Fruit fly (Drosophila melanogaster) whole organism, embryonic: ENCODE measurements around the gene CG7742.

Experiments
- Bgb ChIP-seq: fragments of 200-800 bp; sonication (Bioruptor generic); IDR thresholded peaks from 2 replicates; pipeline ENCODE4 v1.3.6; 2022; ENCODE audit warnings: missing biosample characterization, missing genetic modification characterization; ENCODE audit not compliant: partially characterized antibody
- BtbVII ChIP-seq: fragments of 200-800 bp; sonication (Bioruptor generic); optimal IDR thresholded peaks from 3 replicates; lab custom pipeline; 2017; ENCODE audit warnings: missing biosample characterization, mild to moderate bottlenecking, missing genetic modification characterization
- CG10267 ChIP-seq: fragments of 200-800 bp; sonication (Bioruptor generic); optimal IDR thresholded peaks from 2 replicates; lab custom pipeline; 2018; ENCODE audit warnings: missing biosample characterization, mild to moderate bottlenecking, missing genetic modification characterization, moderate library complexity
- CG13123 ChIP-seq: fragments of 200-800 bp; sonication (Bioruptor generic); optimal IDR thresholded peaks from 2 replicates; lab custom pipeline; 2016; ENCODE audit warnings: missing biosample characterization, missing genetic modification characterization
- CG16779 ChIP-seq: fragments of 200-800 bp; sonication (Bioruptor generic); IDR thresholded peaks from 2 replicates; pipeline ENCODE4 v1.3.6; 2022; ENCODE audit warnings: missing biosample characterization, missing genetic modification characterization
- CG17385 ChIP-seq: fragments of 200-800 bp; sonication (Bioruptor generic); optimal IDR thresholded peaks from 3 replicates; lab custom pipeline; 2018; ENCODE audit warnings: missing biosample characterization, mild to moderate bottlenecking, missing genetic modification characterization
- CG17912 ChIP-seq: fragments of 200-800 bp; sonication (Bioruptor generic); optimal IDR thresholded peaks from 2 replicates; lab custom pipeline; 2018; ENCODE audit warnings: missing biosample characterization, mild to moderate bottlenecking, missing genetic modification characterization
- CG2199 ChIP-seq: fragments of 200-800 bp; sonication (Bioruptor generic); IDR thresholded peaks from 3 replicates; pipeline ENCODE4 v1.3.6; 2022; ENCODE audit warnings: missing biosample characterization, missing genetic modification characterization
- CG3281 ChIP-seq: fragments of 200-800 bp; sonication (Bioruptor generic); optimal IDR thresholded peaks from 3 replicates; lab custom pipeline; 2017; ENCODE audit warnings: missing biosample characterization, mild to moderate bottlenecking, missing genetic modification characterization
- CG3838 ChIP-seq: fragments of 200-800 bp; sonication (Bioruptor generic); optimal IDR thresholded peaks from 3 replicates; lab custom pipeline; 2016; ENCODE audit warnings: missing biosample characterization, missing genetic modification characterization
- CG4328 ChIP-seq: fragments of 200-800 bp; sonication (Bioruptor generic); optimal IDR thresholded peaks from 3 replicates; lab custom pipeline; 2017; ENCODE audit warnings: missing biosample characterization, missing genetic modification reagents, missing genetic modification characterization
- CG5953 ChIP-seq: fragments of 200-800 bp; sonication (Bioruptor generic); IDR thresholded peaks from 2 replicates; pipeline ENCODE4 v1.3.6; 2022; ENCODE audit warnings: missing biosample characterization, missing genetic modification characterization
- CG6683 ChIP-seq: fragments of 200-800 bp; sonication (Bioruptor generic); optimal IDR thresholded peaks from 2 replicates; lab custom pipeline; 2017; ENCODE audit warnings: missing biosample characterization, mild to moderate bottlenecking, missing genetic modification characterization, missing genetic modification reagents
- CG7839 ChIP-seq: fragments of 200-800 bp; sonication (Bioruptor generic); optimal IDR thresholded peaks from 3 replicates; lab custom pipeline; 2018; ENCODE audit warnings: missing biosample characterization, mild to moderate bottlenecking, missing genetic modification characterization, moderate library complexity
- CG9876 ChIP-seq: fragments of 200-800 bp; sonication (Bioruptor generic); optimal IDR thresholded peaks from 2 replicates; lab custom pipeline; 2016; ENCODE audit warnings: missing biosample characterization, missing genetic modification characterization
- D19A ChIP-seq: fragments of 200-800 bp; optimal IDR thresholded peaks from 3 replicates; lab custom pipeline; 2019; ENCODE audit warnings: missing biosample characterization, mild to moderate bottlenecking, missing genetic modification characterization, moderate library complexity
- Dip2 ChIP-seq: fragments of 200-800 bp; sonication (Bioruptor generic); IDR thresholded peaks from 2 replicates; pipeline ENCODE4 v1.3.6; 2022; ENCODE audit warnings: missing biosample characterization, missing genetic modification characterization
- HHEX ChIP-seq: fragments of 200-800 bp; sonication (Bioruptor generic); optimal IDR thresholded peaks from 3 replicates; lab custom pipeline; 2017; ENCODE audit warnings: missing biosample characterization, mild to moderate bottlenecking, missing genetic modification characterization, missing genetic modification reagents
- HmgD ChIP-seq: fragments of 200-800 bp; sonication (Bioruptor generic); optimal IDR thresholded peaks from 3 replicates; lab custom pipeline; 2016; ENCODE audit warnings: missing biosample characterization, missing genetic modification characterization
- Max ChIP-seq: fragments of 200-800 bp; sonication (Bioruptor generic); optimal IDR thresholded peaks from 2 replicates; lab custom pipeline; 2016; ENCODE audit warnings: missing biosample characterization, mild to moderate bottlenecking, missing genetic modification characterization
- Pdp1 ChIP-seq, 2 experiments: fragments of 200-800 bp; sonication (Bioruptor generic); optimal IDR thresholded peaks; 3 replicates each; lab custom pipeline; 2016; ENCODE audit warnings: missing biosample characterization in 2 of 2, missing genetic modification characterization in 2 of 2, mild to moderate bottlenecking in 1 of 2, moderate library complexity in 1 of 2
- Ptx1 ChIP-seq: fragments of 200-800 bp; sonication (Bioruptor generic); IDR thresholded peaks from 2 replicates; pipeline ENCODE4 v1.3.6; 2022; ENCODE audit warnings: missing biosample characterization, missing genetic modification characterization
- Rfx ChIP-seq: fragments of 200-800 bp; sonication (Bioruptor generic); IDR thresholded peaks from 2 replicates; pipeline ENCODE4 v1.3.6; 2022; ENCODE audit warnings: missing biosample characterization, missing genetic modification characterization
- Sox100B ChIP-seq: fragments of 200-800 bp; sonication (Bioruptor generic); optimal IDR thresholded peaks from 3 replicates; lab custom pipeline; 2018; ENCODE audit warnings: missing biosample characterization, mild to moderate bottlenecking, missing genetic modification characterization
- Ssrp ChIP-seq: fragments of 200-800 bp; sonication (Bioruptor generic); optimal IDR thresholded peaks from 2 replicates; lab custom pipeline; 2018; ENCODE audit warnings: missing biosample characterization, mild to moderate bottlenecking, missing genetic modification characterization, moderate library complexity
- ab ChIP-seq: fragments of 200-800 bp; sonication (Bioruptor generic); optimal IDR thresholded peaks from 2 replicates; lab custom pipeline; 2016; ENCODE audit warnings: missing biosample characterization, missing genetic modification characterization
- bigmax ChIP-seq: fragments of 200-800 bp; sonication (Bioruptor generic); optimal IDR thresholded peaks from 2 replicates; lab custom pipeline; 2018; ENCODE audit warnings: missing biosample characterization, mild to moderate bottlenecking, missing genetic modification characterization
- dm ChIP-seq: fragments of 200-800 bp; sonication (Bioruptor generic); optimal IDR thresholded peaks from 3 replicates; lab custom pipeline; 2016; ENCODE audit warnings: missing biosample characterization, missing genetic modification characterization
- eve ChIP-seq, 2 experiments: fragments of >200 bp; optimal IDR thresholded peaks; 2 replicates each; lab custom pipeline; 2017; ENCODE audit warnings: missing biosample characterization in 2 of 2, missing genetic modification characterization in 2 of 2
- ftz-f1 ChIP-seq: fragments of 200-800 bp; sonication (Bioruptor generic); optimal IDR thresholded peaks from 2 replicates; lab custom pipeline; 2016; ENCODE audit warnings: missing biosample characterization, missing genetic modification characterization
- fu2 ChIP-seq: fragments of 200-800 bp; sonication (Bioruptor generic); optimal IDR thresholded peaks from 2 replicates; lab custom pipeline; 2016; ENCODE audit warnings: missing biosample characterization, missing genetic modification characterization
- gcm2 ChIP-seq: fragments of 200-800 bp; sonication (Bioruptor generic); optimal IDR thresholded peaks from 2 replicates; lab custom pipeline; 2016; ENCODE audit warnings: missing biosample characterization, missing genetic modification characterization
- gem ChIP-seq: fragments of 200-800 bp; sonication (Bioruptor generic); optimal IDR thresholded peaks from 2 replicates; lab custom pipeline; 2019; ENCODE audit warnings: missing biosample characterization, mild to moderate bottlenecking, missing genetic modification characterization, moderate library complexity
- ham ChIP-seq: fragments of 200-800 bp; sonication (Bioruptor generic); IDR thresholded peaks from 2 replicates; pipeline ENCODE4 v1.3.6; 2022; ENCODE audit warnings: missing biosample characterization, missing genetic modification characterization
- jigr1 ChIP-seq: fragments of 200-800 bp; sonication (Bioruptor generic); IDR thresholded peaks from 3 replicates; pipeline ENCODE4 v1.3.6; 2022; ENCODE audit warnings: missing biosample characterization, missing genetic modification characterization
- jing ChIP-seq: fragments of 200-800 bp; sonication (Bioruptor generic); optimal IDR thresholded peaks from 2 replicates; lab custom pipeline; 2018; ENCODE audit warnings: missing biosample characterization, mild to moderate bottlenecking, missing genetic modification characterization
- lola ChIP-seq, 3 experiments: fragments of >200 bp in 2 of 3; fragments of 200-800 bp in 1 of 3; sonication (Bioruptor generic) in 1 of 3; optimal IDR thresholded peaks; 2 replicates each; lab custom pipeline; 2017 to 2019; ENCODE audit warnings: missing biosample characterization in 3 of 3, missing genetic modification characterization in 3 of 3, mild to moderate bottlenecking in 1 of 3, moderate library complexity in 1 of 3
- maf-S ChIP-seq: fragments of 200-800 bp; sonication (Bioruptor generic); optimal IDR thresholded peaks from 2 replicates; lab custom pipeline; 2016; ENCODE audit warnings: missing biosample characterization, missing genetic modification characterization
- p53 ChIP-seq: fragments of 200-800 bp; sonication (Bioruptor generic); optimal IDR thresholded peaks from 2 replicates; lab custom pipeline; 2016; ENCODE audit warnings: missing biosample characterization, missing genetic modification characterization
- pfk ChIP-seq: fragments of 200-800 bp; sonication (Bioruptor generic); optimal IDR thresholded peaks from 2 replicates; lab custom pipeline; 2018; ENCODE audit warnings: missing biosample characterization, mild to moderate bottlenecking, missing genetic modification characterization, moderate library complexity
- row ChIP-seq: fragments of 200-800 bp; sonication (Bioruptor generic); IDR thresholded peaks from 3 replicates; pipeline ENCODE4 v1.3.6; 2022; ENCODE audit warnings: missing biosample characterization, missing genetic modification characterization
- schlank ChIP-seq: fragments of 200-800 bp; sonication (Bioruptor generic); optimal IDR thresholded peaks from 2 replicates; lab custom pipeline; 2018; ENCODE audit warnings: missing biosample characterization, mild to moderate bottlenecking, missing genetic modification characterization
- sens-2 ChIP-seq: fragments of 200-800 bp; sonication (Bioruptor generic); IDR thresholded peaks from 2 replicates; pipeline ENCODE4 v1.3.6; 2022; ENCODE audit warnings: missing biosample characterization, missing genetic modification characterization
- sim ChIP-seq: fragments of 200-800 bp; sonication (Bioruptor generic); IDR thresholded peaks from 2 replicates; pipeline ENCODE4 v1.3.6; 2022; ENCODE audit warnings: missing biosample characterization, missing genetic modification characterization
- tio ChIP-seq: fragments of 200-800 bp; sonication (Bioruptor generic); optimal IDR thresholded peaks from 2 replicates; lab custom pipeline; 2017; ENCODE audit warnings: missing biosample characterization, missing genetic modification characterization, inconsistent platforms
- trem ChIP-seq: fragments of 200-800 bp; optimal IDR thresholded peaks from 3 replicates; lab custom pipeline; 2019; ENCODE audit warnings: missing biosample characterization, mild to moderate bottlenecking, missing genetic modification characterization, moderate library complexity
- tup ChIP-seq: fragments of 200-800 bp; sonication (Bioruptor generic); optimal IDR thresholded peaks from 2 replicates; lab custom pipeline; 2016; ENCODE audit warnings: missing biosample characterization, mild to moderate bottlenecking, missing genetic modification characterization, moderate library complexity
- vvl ChIP-seq: fragments of 200-800 bp; sonication (Bioruptor generic); IDR thresholded peaks from 2 replicates; pipeline ENCODE4 v1.3.6; 2022; ENCODE audit warnings: missing biosample characterization, missing genetic modification characterization
- z ChIP-seq: fragments of 200-800 bp; sonication (Bioruptor generic); IDR thresholded peaks from 3 replicates; pipeline ENCODE4 v1.3.6; 2022; ENCODE audit warnings: missing biosample characterization, missing genetic modification characterization
- zen ChIP-seq: fragments of 200-800 bp; sonication (Bioruptor generic); optimal IDR thresholded peaks from 3 replicates; lab custom pipeline; 2018; ENCODE audit warnings: missing biosample characterization, mild to moderate bottlenecking, missing genetic modification characterization, moderate library complexity
- zf30C ChIP-seq: fragments of 200-800 bp; sonication (Bioruptor generic); optimal IDR thresholded peaks from 3 replicates; lab custom pipeline; 2018; ENCODE audit warnings: missing biosample characterization, mild to moderate bottlenecking, missing genetic modification characterization

The CG7742 gene

dm6 chr2L:5245363-5245892 is 30.5 kb upstream of the CG7742 start (continued):
- no peak for TF ChIP-seq ftz-f1 (GFP tag; lab: Kevin White, UChicago)
- TF ChIP-seq Sox100B (GFP tag; lab: Kevin White, UChicago), result no peak
- no peak for TF ChIP-seq CG3838 (GFP tag; lab: Kevin White, UChicago)
- no peak for TF ChIP-seq bigmax (GFP tag; lab: Kevin White, UChicago)
- TF ChIP-seq fu2 (GFP tag; lab: Kevin White, UChicago), result no peak
- peak in 1 of 3 experiments; percentile 58 for TF ChIP-seq lola (GFP tag; optimal IDR thresholded peaks at IDR 0.05; lab: Kevin White, UChicago)
- peak; percentile 58 for TF ChIP-seq row (GFP tag; lab: Robert Waterston, UW)
- no peak for TF ChIP-seq gcm2 (GFP tag; lab: Kevin White, UChicago)
- TF ChIP-seq z (GFP tag; lab: Robert Waterston, UW), result no peak
- no peak for TF ChIP-seq jigr1 (GFP tag; lab: Robert Waterston, UW)
- TF ChIP-seq zf30C (GFP tag; lab: Kevin White, UChicago), result peak; percentile 80
- no peak for TF ChIP-seq maf-S (GFP tag; lab: Kevin White, UChicago)
- TF ChIP-seq CG3281, result no peak
- TF ChIP-seq sim (GFP tag; lab: Robert Waterston, UW), result no peak
- no peak for TF ChIP-seq tup (GFP tag; lab: Kevin White, UChicago)
- peak; percentile 64 for TF ChIP-seq gem
- TF ChIP-seq BtbVII (GFP tag; lab: Kevin White, UChicago), result no peak
- peak; percentile 36; the same call in 1 of the 2 replicates for TF ChIP-seq Ptx1 (GFP tag; lab: Robert Waterston, UW)
- no peak for TF ChIP-seq CG13123 (GFP tag; lab: Kevin White, UChicago)
- no peak for TF ChIP-seq CG5953 (GFP tag; lab: Robert Waterston, UW)
- no peak for TF ChIP-seq zen
- TF ChIP-seq schlank (tag; lab: Kevin White, UChicago), result no peak
- no peak for TF ChIP-seq ab (GFP tag; lab: Kevin White, UChicago)
- no peak for TF ChIP-seq dm (GFP tag; lab: Kevin White, UChicago)
- TF ChIP-seq tio (GFP tag; lab: Kevin White, UChicago), result no peak
- TF ChIP-seq CG4328, result no peak
- TF ChIP-seq CG17912 (GFP tag; lab: Kevin White, UChicago), result no peak
- TF ChIP-seq Bgb (GFP tag; lab: Robert Waterston, UW), result no peak
- peak in 1 of 2 experiments; percentile 11 for TF ChIP-seq Pdp1 (GFP tag; optimal IDR thresholded peaks at IDR 0.05; lab: Kevin White, UChicago)
- peak; percentile 79; the same call in 1 of the 2 replicates for TF ChIP-seq vvl (GFP tag; lab: Robert Waterston, UW)
- TF ChIP-seq CG7839 (tag; lab: Kevin White, UChicago), result peak; percentile 29
- peak; percentile 38; the same call in 1 of the 2 replicates for TF ChIP-seq sens-2 (GFP tag; lab: Robert Waterston, UW)
- TF ChIP-seq jing (GFP tag; lab: Kevin White, UChicago), result no peak
- peak; percentile 80; the same call in 2 of the 3 replicates for TF ChIP-seq CG2199
- TF ChIP-seq Rfx (GFP tag; lab: Robert Waterston, UW), result no peak
- TF ChIP-seq pfk (GFP tag; lab: Kevin White, UChicago), result no peak
- no peak for TF ChIP-seq CG16779 (GFP tag; lab: Robert Waterston, UW)
- TF ChIP-seq trem (tag; lab: Kevin White, UChicago), result peak; percentile 54
- peak; percentile 2 for TF ChIP-seq HmgD (GFP tag; lab: Kevin White, UChicago)
- no peak for TF ChIP-seq CG6683
- TF ChIP-seq HHEX (GFP tag; lab: Kevin White, UChicago), result no peak
- no peak for TF ChIP-seq ham (GFP tag; lab: Robert Waterston, UW)
- peak; percentile 44 for TF ChIP-seq CG10267
- no peak for TF ChIP-seq Max
- TF ChIP-seq CG9876 (GFP tag; lab: Kevin White, UChicago), result no peak
- no peak for TF ChIP-seq Dip2 (GFP tag; lab: Robert Waterston, UW)
- peak; percentile 60 for TF ChIP-seq CG17385 (GFP tag; lab: Kevin White, UChicago)
- no peak for TF ChIP-seq eve (GFP tag; optimal IDR thresholded peaks at IDR 0.05; lab: Kevin White, UChicago)
- peak; percentile 40 for TF ChIP-seq D19A (tag; lab: Kevin White, UChicago)
- no peak for TF ChIP-seq Ssrp (tag; lab: Kevin White, UChicago)
- TF ChIP-seq p53 (GFP tag; lab: Kevin White, UChicago), result peak; percentile 1
